Fruit fly (Drosophila melanogaster) whole organism, embryonic: ENCODE data around the gene scpr-C.

Source experiments
- Antp ChIP-seq: fragments of 200-800 bp; sonication (Bioruptor generic); optimal IDR thresholded peaks from 3 replicates; lab custom pipeline; 2016; ENCODE audit warnings: missing biosample characterization, missing genetic modification characterization
- CG11398 ChIP-seq: fragments of 200-800 bp; sonication (Bioruptor generic); optimal IDR thresholded peaks from 2 replicates; lab custom pipeline; 2016; ENCODE audit warnings: missing biosample characterization, missing genetic modification characterization
- CG13123 ChIP-seq: fragments of 200-800 bp; sonication (Bioruptor generic); optimal IDR thresholded peaks from 2 replicates; lab custom pipeline; 2016; ENCODE audit warnings: missing biosample characterization, missing genetic modification characterization
- CG14050 ChIP-seq: fragments of 200-800 bp; sonication (Bioruptor generic); IDR thresholded peaks from 3 replicates; pipeline ENCODE4 v1.3.6; 2022; ENCODE audit warnings: missing biosample characterization, missing genetic modification characterization
- CG1603 ChIP-seq: fragments of 200-800 bp; sonication (Bioruptor generic); optimal IDR thresholded peaks from 2 replicates; lab custom pipeline; 2019; ENCODE audit warnings: missing biosample characterization, mild to moderate bottlenecking, missing genetic modification characterization, moderate library complexity
- CG16813 ChIP-seq: fragments of 200-800 bp; sonication (Bioruptor generic); IDR thresholded peaks from 3 replicates; pipeline ENCODE4 v1.3.6; 2022; ENCODE audit warnings: missing biosample characterization, missing genetic modification characterization; ENCODE audit not compliant: partially characterized antibody
- CG17328 ChIP-seq: fragments of 200-800 bp; sonication (Bioruptor generic); IDR thresholded peaks from 2 replicates; pipeline ENCODE4 v1.3.6; 2022; ENCODE audit warnings: missing biosample characterization, missing genetic modification characterization
- CG17612 ChIP-seq: fragments of 200-800 bp; sonication (Bioruptor generic); IDR thresholded peaks from 2 replicates; pipeline ENCODE4 v1.3.6; 2022; ENCODE audit warnings: missing biosample characterization, missing genetic modification characterization
- CG1832 ChIP-seq: fragments of 200-800 bp; sonication (Bioruptor generic); optimal IDR thresholded peaks from 2 replicates; lab custom pipeline; 2017; ENCODE audit warnings: missing biosample characterization, mild to moderate bottlenecking, missing genetic modification characterization, inconsistent platforms
- CG2129 ChIP-seq: fragments of 200-800 bp; sonication (Bioruptor generic); IDR thresholded peaks from 2 replicates; pipeline ENCODE4 v1.3.6; 2022; ENCODE audit warnings: missing biosample characterization, missing genetic modification characterization; ENCODE audit not compliant: partially characterized antibody
- CG2678 ChIP-seq: fragments of 200-800 bp; sonication (Bioruptor generic); optimal IDR thresholded peaks from 3 replicates; lab custom pipeline; 2019; ENCODE audit warnings: missing biosample characterization, mild to moderate bottlenecking, missing genetic modification characterization, moderate library complexity
- CG5180 ChIP-seq: fragments of 200-800 bp; sonication (Bioruptor generic); optimal IDR thresholded peaks from 3 replicates; lab custom pipeline; 2017; ENCODE audit warnings: missing biosample characterization, missing genetic modification characterization, mild to moderate bottlenecking, moderate library complexity, missing genetic modification reagents
- CG6689 ChIP-seq: fragments of 200-800 bp; sonication (Bioruptor generic); IDR thresholded peaks from 2 replicates; pipeline ENCODE4 v1.3.6; 2022; ENCODE audit warnings: missing biosample characterization, missing genetic modification characterization
- CG6765 ChIP-seq: fragments of 200-800 bp; sonication (Bioruptor generic); optimal IDR thresholded peaks from 3 replicates; lab custom pipeline; 2017; ENCODE audit warnings: missing biosample characterization, mild to moderate bottlenecking, missing genetic modification characterization
- CG7745 ChIP-seq: fragments of 200-800 bp; sonication (Bioruptor generic); optimal IDR thresholded peaks from 2 replicates; lab custom pipeline; 2018; ENCODE audit warnings: missing biosample characterization, mild to moderate bottlenecking, missing genetic modification characterization, moderate library complexity
- Doc3 ChIP-seq: fragments of 200-800 bp; sonication (Bioruptor generic); IDR thresholded peaks from 3 replicates; pipeline ENCODE4 v1.3.6; 2022; ENCODE audit warnings: missing biosample characterization, missing genetic modification characterization; ENCODE audit not compliant: partially characterized antibody
- HHEX ChIP-seq: fragments of 200-800 bp; sonication (Bioruptor generic); optimal IDR thresholded peaks from 3 replicates; lab custom pipeline; 2017; ENCODE audit warnings: missing biosample characterization, mild to moderate bottlenecking, missing genetic modification characterization, missing genetic modification reagents
- Hey ChIP-seq: fragments of 200-800 bp; sonication (Bioruptor generic); optimal IDR thresholded peaks from 3 replicates; lab custom pipeline; 2018; ENCODE audit warnings: missing biosample characterization, mild to moderate bottlenecking, missing genetic modification characterization
- Hmr ChIP-seq: fragments of 200-800 bp; sonication (Bioruptor generic); optimal IDR thresholded peaks from 3 replicates; lab custom pipeline; 2017; ENCODE audit warnings: mild to moderate bottlenecking, missing biosample characterization, missing genetic modification reagents, missing genetic modification characterization
- Hmx ChIP-seq: fragments of 200-800 bp; sonication (Bioruptor generic); optimal IDR thresholded peaks from 2 replicates; lab custom pipeline; 2016; ENCODE audit warnings: missing biosample characterization, missing genetic modification characterization
- Mrtf ChIP-seq: fragments of 200-800 bp; sonication (Bioruptor generic); IDR thresholded peaks from 3 replicates; pipeline ENCODE4 v1.3.6; 2022; ENCODE audit warnings: missing biosample characterization, missing genetic modification characterization
- Nf-YA ChIP-seq: fragments of 200-800 bp; sonication (Bioruptor generic); IDR thresholded peaks from 2 replicates; pipeline ENCODE4 v1.3.6; 2022; ENCODE audit warnings: missing biosample characterization, missing genetic modification characterization
- Oaz ChIP-seq: fragments of 200-800 bp; sonication (Bioruptor generic); IDR thresholded peaks from 2 replicates; pipeline ENCODE4 v1.3.6; 2022; ENCODE audit warnings: missing biosample characterization, missing genetic modification characterization
- Sin3A ChIP-seq: fragments of >200 bp; optimal IDR thresholded peaks from 2 replicates; lab custom pipeline; 2018
- Sox102F ChIP-seq: fragments of 200-800 bp; sonication (Bioruptor generic); optimal IDR thresholded peaks from 2 replicates; lab custom pipeline; 2018; ENCODE audit warnings: missing biosample characterization, mild to moderate bottlenecking, missing genetic modification characterization, moderate library complexity
- Sry-β ChIP-seq: fragments of 200-800 bp; sonication (Bioruptor generic); optimal IDR thresholded peaks from 2 replicates; lab custom pipeline; 2018; ENCODE audit warnings: missing biosample characterization, mild to moderate bottlenecking, missing genetic modification characterization, moderate library complexity
- Stat92E ChIP-seq, 3 experiments: fragments of >200 bp in 2 of 3; fragments of 200-800 bp in 1 of 3; sonication (Bioruptor generic) in 1 of 3; optimal IDR thresholded peaks; 2 replicates each; lab custom pipeline; 2017 to 2019; ENCODE audit warnings: missing biosample characterization in 3 of 3, missing genetic modification characterization in 3 of 3, mild to moderate bottlenecking in 1 of 3, moderate library complexity in 1 of 3
- TFAM ChIP-seq: fragments of 200-800 bp; sonication (Bioruptor generic); optimal IDR thresholded peaks from 2 replicates; lab custom pipeline; 2017; ENCODE audit warnings: missing biosample characterization, missing genetic modification characterization, inconsistent platforms
- Usf ChIP-seq: fragments of 200-800 bp; sonication (Bioruptor generic); optimal IDR thresholded peaks from 2 replicates; lab custom pipeline; 2017; ENCODE audit warnings: missing genotype, missing biosample characterization, missing genetic modification characterization
- az2 ChIP-seq: fragments of 200-800 bp; sonication (Bioruptor generic); optimal IDR thresholded peaks from 3 replicates; lab custom pipeline; 2016; ENCODE audit warnings: missing biosample characterization, missing genetic modification characterization
- bbx ChIP-seq: fragments of 200-800 bp; sonication (Bioruptor generic); IDR thresholded peaks from 2 replicates; pipeline ENCODE4 v1.3.6; 2022; ENCODE audit warnings: missing biosample characterization, missing genetic modification characterization; ENCODE audit not compliant: partially characterized antibody
- bcd ChIP-seq: fragments of 200-800 bp; sonication (Bioruptor generic); optimal IDR thresholded peaks from 2 replicates; lab custom pipeline; 2017; ENCODE audit warnings: missing biosample characterization, mild to moderate bottlenecking, missing genetic modification characterization
- br ChIP-seq: fragments of >200 bp; optimal IDR thresholded peaks from 2 replicates; lab custom pipeline; 2017
- cato ChIP-seq: fragments of 200-800 bp; sonication (Bioruptor generic); optimal IDR thresholded peaks from 2 replicates; lab custom pipeline; 2016; ENCODE audit warnings: missing biosample characterization, missing genetic modification characterization, borderline replicate concordance
- caup ChIP-seq: fragments of 200-800 bp; sonication (Bioruptor generic); optimal IDR thresholded peaks from 3 replicates; lab custom pipeline; 2017; ENCODE audit warnings: missing biosample characterization, mild to moderate bottlenecking, missing genetic modification characterization, moderate library complexity; ENCODE audit not compliant: severe bottlenecking
- chm ChIP-seq: fragments of 200-800 bp; sonication (Bioruptor generic); IDR thresholded peaks from 2 replicates; pipeline ENCODE4 v1.3.6; 2022; ENCODE audit warnings: missing biosample characterization, missing genetic modification characterization
- crp ChIP-seq, 2 experiments: fragments of 200-800 bp; sonication (Bioruptor generic); optimal IDR thresholded peaks; 2 replicates in 1 of 2; 3 replicates in 1 of 2; lab custom pipeline; 2017; ENCODE audit warnings: missing biosample characterization in 2 of 2, missing genetic modification characterization in 2 of 2, mild to moderate bottlenecking in 1 of 2, moderate library complexity in 1 of 2
- dmrt99B ChIP-seq: fragments of 200-800 bp; sonication (Bioruptor generic); optimal IDR thresholded peaks from 2 replicates; lab custom pipeline; 2018; ENCODE audit warnings: missing biosample characterization, mild to moderate bottlenecking, missing genetic modification characterization, moderate library complexity
- ken ChIP-seq: fragments of 200-800 bp; sonication (Bioruptor generic); IDR thresholded peaks from 3 replicates; pipeline ENCODE4 v1.3.6; 2022; ENCODE audit warnings: missing biosample characterization, missing genetic modification characterization
- lilli ChIP-seq: fragments of 200-800 bp; sonication (Bioruptor generic); optimal IDR thresholded peaks from 3 replicates; lab custom pipeline; 2016; ENCODE audit warnings: missing biosample characterization, missing genetic modification characterization
- nerfin-2 ChIP-seq: fragments of 200-800 bp; sonication (Bioruptor generic); IDR thresholded peaks from 2 replicates; pipeline ENCODE4 v1.3.6; 2022; ENCODE audit warnings: missing biosample characterization, missing genetic modification characterization; ENCODE audit not compliant: partially characterized antibody
- otp ChIP-seq: fragments of 200-800 bp; sonication (Bioruptor generic); IDR thresholded peaks from 3 replicates; pipeline ENCODE4, ENCODE4 v1.3.6; 2022; ENCODE audit warnings: missing biosample characterization, missing genetic modification characterization
- p53 ChIP-seq: fragments of 200-800 bp; sonication (Bioruptor generic); optimal IDR thresholded peaks from 2 replicates; lab custom pipeline; 2016; ENCODE audit warnings: missing biosample characterization, missing genetic modification characterization
- ro ChIP-seq: fragments of 200-800 bp; sonication (Bioruptor generic); IDR thresholded peaks from 2 replicates; pipeline ENCODE4 v1.3.6; 2022; ENCODE audit warnings: missing biosample characterization, missing genetic modification characterization
- sd ChIP-seq: fragments of 200-800 bp; sonication (Bioruptor generic); optimal IDR thresholded peaks from 3 replicates; lab custom pipeline; 2018; ENCODE audit warnings: missing biosample characterization, mild to moderate bottlenecking, missing genetic modification characterization, moderate library complexity
- sens ChIP-seq: fragments of 200-800 bp; sonication (Bioruptor generic); peaks from one replicate; lab custom pipeline; 2016; ENCODE audit warnings: missing biosample characterization, missing genetic modification characterization
- seq ChIP-seq: fragments of 200-800 bp; sonication (Bioruptor generic); IDR thresholded peaks from 2 replicates; pipeline ENCODE4 v1.3.6; 2022; ENCODE audit warnings: missing biosample characterization, missing genetic modification characterization
- stwl ChIP-seq: fragments of 200-800 bp; sonication (Bioruptor generic); optimal IDR thresholded peaks from 3 replicates; lab custom pipeline; 2018; ENCODE audit warnings: missing biosample characterization, mild to moderate bottlenecking, missing genetic modification characterization, moderate library complexity
- sug ChIP-seq: fragments of 200-800 bp; optimal IDR thresholded peaks from 2 replicates; lab custom pipeline; 2019; ENCODE audit warnings: missing biosample characterization, mild to moderate bottlenecking, missing genetic modification characterization, moderate library complexity
- trem ChIP-seq: fragments of 200-800 bp; optimal IDR thresholded peaks from 3 replicates; lab custom pipeline; 2019; ENCODE audit warnings: missing biosample characterization, mild to moderate bottlenecking, missing genetic modification characterization, moderate library complexity

scpr-C gene

dm6 chr3R:11214449-11214950 is 10.8 kb upstream of the scpr-C start, which contains the start of gene ZnT86D (continued):
- TF ChIP-seq ken, result 0 out of 3 replicates have a peak, but pooled peaks have one; percentile 4
- TF ChIP-seq Hmx (GFP tag; lab: Kevin White, UChicago), result no peak
- TF ChIP-seq CG6689 (GFP tag; lab: Robert Waterston, UW), result peak; percentile 75
- no peak for TF ChIP-seq Stat92E (GFP tag; optimal IDR thresholded peaks at IDR 0.05; lab: Kevin White, UChicago)
- TF ChIP-seq Antp (GFP tag; lab: Kevin White, UChicago), result peak; percentile 49
- TF ChIP-seq trem (tag; lab: Kevin White, UChicago), result peak; percentile 44
- no peak for TF ChIP-seq br (lab: Kevin White, UChicago)
- TF ChIP-seq CG7745 (tag; lab: Kevin White, UChicago), result no peak
- no peak for TF ChIP-seq Doc3 (GFP tag; lab: Robert Waterston, UW)
- TF ChIP-seq HHEX (GFP tag; lab: Kevin White, UChicago), result peak; percentile 33
- no peak for TF ChIP-seq az2 (GFP tag; lab: Kevin White, UChicago)
- TF ChIP-seq p53, result no peak
- TF ChIP-seq stwl (tag; lab: Kevin White, UChicago), result peak; percentile 58
- no peak for TF ChIP-seq TFAM (GFP tag; lab: Kevin White, UChicago)
- peak; percentile 90 for TF ChIP-seq sens (GFP tag; lab: Kevin White, UChicago)
- TF ChIP-seq chm, result no peak
- no peak; the same call in 1 of the 2 replicates for TF ChIP-seq bbx
- TF ChIP-seq Nf-YA (GFP tag; lab: Robert Waterston, UW), result no peak
- peak; percentile 65 for TF ChIP-seq dmrt99B (tag; lab: Kevin White, UChicago)
- peak; percentile 28 for TF ChIP-seq Sin3A
- TF ChIP-seq CG14050 (GFP tag; lab: Robert Waterston, UW), result no peak
- no peak for TF ChIP-seq seq (GFP tag; lab: Robert Waterston, UW)
- TF ChIP-seq CG6765 (GFP tag; lab: Kevin White, UChicago), result no peak
- TF ChIP-seq sug (tag; lab: Kevin White, UChicago), result peak; percentile 80
- peak; percentile 17 for TF ChIP-seq CG13123
- no peak for TF ChIP-seq CG2129 (GFP tag; lab: Robert Waterston, UW)
- TF ChIP-seq CG1832, result no peak
- TF ChIP-seq cato (GFP tag; lab: Kevin White, UChicago), result no peak
- TF ChIP-seq crp (GFP tag; optimal IDR thresholded peaks at IDR 0.05; lab: Kevin White, UChicago), result peak in 1 of 2 experiments; percentile 20
- peak; percentile 60; the same call in 2 of the 3 replicates for TF ChIP-seq Mrtf
- TF ChIP-seq otp (GFP tag; lab: Robert Waterston, UW), result no peak
- TF ChIP-seq Oaz (GFP tag; lab: Robert Waterston, UW), result no peak
- no peak for TF ChIP-seq Hey (tag; lab: Kevin White, UChicago)
- TF ChIP-seq CG17328, result no peak
- TF ChIP-seq Usf (GFP tag; lab: Kevin White, UChicago), result no peak
- TF ChIP-seq Hmr (GFP tag; lab: Kevin White, UChicago), result peak; percentile 47
- TF ChIP-seq lilli (GFP tag; lab: Kevin White, UChicago), result peak; percentile 63
- peak; percentile 50 for TF ChIP-seq caup (GFP tag; lab: Kevin White, UChicago)
- TF ChIP-seq CG16813 (GFP tag; lab: Robert Waterston, UW), result no peak
- no peak for TF ChIP-seq ro
- TF ChIP-seq CG17612, result no peak
- TF ChIP-seq sd (tag; lab: Kevin White, UChicago), result peak; percentile 55
- TF ChIP-seq CG11398 (GFP tag; lab: Kevin White, UChicago), result peak; percentile 2
- peak; percentile 71 for TF ChIP-seq Sry-β (GFP tag; lab: Kevin White, UChicago)
- TF ChIP-seq CG2678 (tag; lab: Kevin White, UChicago), result peak; percentile 83
- peak; percentile 68 for TF ChIP-seq bcd (GFP tag; lab: Kevin White, UChicago)
- TF ChIP-seq CG1603 (tag; lab: Kevin White, UChicago), result peak; percentile 26
- no peak for TF ChIP-seq nerfin-2
- TF ChIP-seq CG5180, result peak; percentile 36
- peak; percentile 58 for TF ChIP-seq Sox102F
